In genomic region chr2L:20883624-20884220, dm6 we compare ENCODE assay signal across 1 fruit fly cellular context.
TF ChIP-seq lines count a peak whose summit lies in the region.

No protein-coding gene starts in this region.

TF ChIP-seq in whole organism, embryonic, 481 proteins besides CTCF, POLR2A, EP300 and RAD21 (continued from another document):
- TF ChIP-seq ci (GFP tag; IDR thresholded peaks at IDR 0.05; lab: Robert Waterston, UW), result no peak
- TF ChIP-seq CG18764 (GFP tag; optimal IDR thresholded peaks at IDR 0.05; lab: Kevin White, UChicago), result no peak
- no peak for TF ChIP-seq CG10321 (GFP tag; IDR thresholded peaks at IDR 0.05; lab: Robert Waterston, UW)
- peak; percentile 85; the same call in 3 of the 4 replicates for TF ChIP-seq chinmo (GFP tag; IDR thresholded peaks at IDR 0.05; lab: Robert Waterston, UW; ENCODE audit: partially characterized antibody)
- TF ChIP-seq Oli (tag; optimal IDR thresholded peaks at IDR 0.05; lab: Kevin White, UChicago), result no peak
- peak in 1 of 2 experiments; percentile 19 for TF ChIP-seq Hr78 (GFP tag; optimal IDR thresholded peaks at IDR 0.05; lab: Kevin White, UChicago)
- no peak for TF ChIP-seq CG12659 (GFP tag; optimal IDR thresholded peaks at IDR 0.05; lab: Kevin White, UChicago)
- peak; percentile 68 for TF ChIP-seq GATAe (GFP tag; conservative IDR thresholded peaks at IDR 0.05; lab: Robert Waterston, UW)
- peak; percentile 41 for TF ChIP-seq Ets65A (GFP tag; lab: Kevin White, UChicago)
- no peak for TF ChIP-seq CG17829 (tag; optimal IDR thresholded peaks at IDR 0.05; lab: Kevin White, UChicago)
- TF ChIP-seq CG18599 (GFP tag; optimal IDR thresholded peaks at IDR 0.05; lab: Kevin White, UChicago), result peak; percentile 27
- peak; percentile 21 for TF ChIP-seq CG13296 (GFP tag; optimal IDR thresholded peaks at IDR 0.05; lab: Kevin White, UChicago)
- no peak for TF ChIP-seq CG14050 (GFP tag; IDR thresholded peaks at IDR 0.05; lab: Robert Waterston, UW)
- peak; percentile 21 for TF ChIP-seq CG2678 (tag; optimal IDR thresholded peaks at IDR 0.05; lab: Kevin White, UChicago)
- TF ChIP-seq CG3726 (GFP tag; IDR thresholded peaks at IDR 0.05; lab: Robert Waterston, UW), result no peak
- no peak for TF ChIP-seq Nf-YB (GFP tag; optimal IDR thresholded peaks at IDR 0.05; lab: Kevin White, UChicago)
- peak; percentile 89 for TF ChIP-seq CG34376 (GFP tag; optimal IDR thresholded peaks at IDR 0.05; lab: Kevin White, UChicago)
- TF ChIP-seq E2f1 (GFP tag; IDR thresholded peaks at IDR 0.05; lab: Robert Waterston, UW), result 0 out of 2 replicates have a peak, but pooled peaks have one; percentile 7
- peak; percentile 92 for TF ChIP-seq grn (GFP tag; optimal IDR thresholded peaks at IDR 0.05; lab: Kevin White, UChicago)
- TF ChIP-seq sug (tag; optimal IDR thresholded peaks at IDR 0.05; lab: Kevin White, UChicago), result peak; percentile 94
- no peak for TF ChIP-seq Camta (GFP tag; optimal IDR thresholded peaks at IDR 0.05; lab: Kevin White, UChicago)
- TF ChIP-seq lab (GFP tag; optimal IDR thresholded peaks at IDR 0.05; lab: Kevin White, UChicago), result peak; percentile 92
- TF ChIP-seq CG10543 (GFP tag; optimal IDR thresholded peaks at IDR 0.05; lab: Kevin White, UChicago), result peak; percentile 32
- no peak for TF ChIP-seq Asciz (GFP tag; optimal IDR thresholded peaks at IDR 0.05; lab: Kevin White, UChicago)
- peak; percentile 0 for TF ChIP-seq CG15269 (tag; optimal IDR thresholded peaks at IDR 0.05; lab: Kevin White, UChicago)
- no peak for TF ChIP-seq CG12391 (tag; optimal IDR thresholded peaks at IDR 0.05; lab: Kevin White, UChicago)
- TF ChIP-seq lmd (GFP tag; IDR thresholded peaks at IDR 0.05; lab: Robert Waterston, UW), result 0 out of 2 replicates have a peak, but pooled peaks have one; percentile 14
- TF ChIP-seq CG8765 (GFP tag; IDR thresholded peaks at IDR 0.05; lab: Robert Waterston, UW), result no peak
